Worm (Caenorhabditis elegans): ENCODE results near the gene hot-8.

The hot-8 gene

ce11 chrX:1171617-1172016 lies 8.5 kb upstream of the hot-8 start:
- TF ChIP-seq hmg-4 (GFP tag; optimal IDR thresholded peaks at IDR 0.05) (no peak), B0310.2 (tag; optimal IDR thresholded peaks at IDR 0.05) (no peak), ets-7 (tag; optimal IDR thresholded peaks at IDR 0.05) (no peak), aly-1 (tag; optimal IDR thresholded peaks at IDR 0.05) (no peak), flt-1 (GFP tag; IDR thresholded peaks at IDR 0.05) (no peak), tbx-11 (GFP tag; IDR thresholded peaks at IDR 0.05) (no peak), scrt-1 (GFP tag; IDR thresholded peaks at IDR 0.05) (no peak), ceh-13 (GFP tag; optimal IDR thresholded peaks at IDR 0.05) (no peak), sea-1 (GFP tag; conservative IDR thresholded peaks at IDR 0.05) (no peak), ceh-36 (tag; optimal IDR thresholded peaks at IDR 0.05) (no peak), ama-1 (optimal IDR thresholded peaks at IDR 0.05) (no peak), F13C5.2 (tag; optimal IDR thresholded peaks at IDR 0.05) (no peak), hmbx-1 (tag; optimal IDR thresholded peaks at IDR 0.05) (no peak), tbx-37 (GFP tag; conservative IDR thresholded peaks at IDR 0.05) (no peak), pes-1 (GFP tag; IDR thresholded peaks at IDR 0.05) (no peak), tra-4 (tag; optimal IDR thresholded peaks at IDR 0.05) (no peak), hnd-1 (tag; optimal IDR thresholded peaks at IDR 0.05) (no peak)

- no peak for TF ChIP-seq hmg-4 (GFP tag; optimal IDR thresholded peaks at IDR 0.05)
Measured at ce11 chrX:1172024-1172423, 8.1 kb upstream of the hot-8 start.

DNA sequence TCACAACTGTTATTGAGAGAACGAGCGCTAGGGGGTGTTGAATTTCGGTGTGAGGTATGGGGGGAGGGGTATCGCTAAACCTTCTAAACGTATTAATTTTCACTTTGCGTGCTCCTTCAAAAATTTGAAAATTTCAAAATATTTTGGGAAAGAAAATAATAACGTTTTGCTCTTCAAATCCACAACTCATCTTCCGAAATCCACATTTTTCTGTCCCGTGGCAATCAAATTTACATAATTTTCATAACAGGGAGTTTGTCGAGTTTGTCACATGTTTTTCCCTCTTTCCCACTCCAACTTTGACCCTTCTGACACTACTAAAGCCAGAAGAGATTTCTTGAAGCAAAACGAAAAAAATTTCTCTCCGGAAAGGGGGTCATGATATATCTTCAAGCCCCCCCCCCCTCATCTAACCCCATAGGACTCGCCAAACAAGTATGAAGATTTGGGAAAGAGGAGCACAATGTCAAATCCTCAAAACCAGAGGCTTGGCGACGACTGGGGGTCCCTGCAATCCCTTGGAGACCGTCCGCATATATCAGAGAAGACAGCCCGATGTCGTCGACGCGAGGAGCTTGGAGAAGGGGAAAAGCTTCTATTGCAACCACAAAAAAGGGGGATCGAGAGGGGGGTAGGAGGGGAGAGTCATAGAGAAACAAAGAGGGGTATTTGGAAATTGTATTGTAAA lies 1.3 kb downstream of the hot-8 start:
- TF ChIP-seq sea-1 (GFP tag; conservative IDR thresholded peaks at IDR 0.05): no peak
- TF ChIP-seq ama-1 (optimal IDR thresholded peaks at IDR 0.05): no peak

DNA sequence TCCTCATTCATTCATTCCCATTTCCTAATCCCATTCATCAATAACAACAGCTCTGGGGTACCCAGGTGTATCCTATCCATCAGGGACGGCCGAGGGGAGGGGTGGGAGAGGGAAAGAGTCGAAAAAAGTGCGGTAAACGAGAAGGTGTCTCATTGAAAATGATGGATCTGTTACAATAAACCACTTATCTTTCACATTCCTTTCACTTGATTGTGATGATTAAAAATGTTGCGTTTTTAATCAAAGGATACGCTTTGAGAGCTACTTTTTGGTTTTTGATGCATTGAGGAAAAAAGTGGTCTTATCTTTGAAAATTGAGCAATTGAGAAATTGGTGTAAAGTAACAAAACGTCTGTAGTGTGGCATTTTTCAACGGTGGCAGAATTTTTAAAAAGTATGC lies 3.2 kb downstream of the hot-8 start:
- TF ChIP-seq hmbx-1 (tag; optimal IDR thresholded peaks at IDR 0.05) (no peak), sea-1 (GFP tag; conservative IDR thresholded peaks at IDR 0.05) (no peak), tra-4 (tag; optimal IDR thresholded peaks at IDR 0.05) (no peak), aly-1 (tag; optimal IDR thresholded peaks at IDR 0.05) (no peak), ceh-36 (tag; optimal IDR thresholded peaks at IDR 0.05) (no peak), pes-1 (GFP tag; IDR thresholded peaks at IDR 0.05) (no peak), B0310.2 (tag; optimal IDR thresholded peaks at IDR 0.05) (no peak), tbx-11 (GFP tag; IDR thresholded peaks at IDR 0.05) (no peak), ama-1 (optimal IDR thresholded peaks at IDR 0.05) (no peak), flt-1 (GFP tag; IDR thresholded peaks at IDR 0.05) (no peak), hmg-4 (GFP tag; optimal IDR thresholded peaks at IDR 0.05) (no peak), ceh-13 (GFP tag; optimal IDR thresholded peaks at IDR 0.05) (no peak), F13C5.2 (tag; optimal IDR thresholded peaks at IDR 0.05) (no peak)

DNA sequence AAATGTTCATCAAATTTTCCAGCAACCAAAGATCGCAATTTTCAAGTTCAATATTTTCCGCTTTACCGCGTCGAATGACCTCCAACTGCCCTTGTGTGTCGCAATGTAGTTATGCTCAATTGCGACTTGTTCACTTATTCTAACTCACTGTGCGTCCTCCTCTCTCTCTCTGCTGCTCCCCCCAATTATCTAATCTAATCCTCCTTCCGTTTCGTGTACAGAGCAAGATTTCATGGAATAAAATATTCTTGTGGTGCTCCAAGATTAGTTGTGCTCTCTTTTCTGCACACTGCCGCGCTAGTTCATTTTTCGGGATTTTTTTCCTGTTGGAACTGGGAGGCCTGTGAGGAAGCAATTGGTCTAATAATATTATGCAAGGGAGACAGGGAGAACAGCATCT lies 3.9 kb downstream of the hot-8 start:
- no peak for TF ChIP-seq flt-1 (GFP tag; IDR thresholded peaks at IDR 0.05)
- no peak for TF ChIP-seq F13C5.2 (tag; optimal IDR thresholded peaks at IDR 0.05)

DNA sequence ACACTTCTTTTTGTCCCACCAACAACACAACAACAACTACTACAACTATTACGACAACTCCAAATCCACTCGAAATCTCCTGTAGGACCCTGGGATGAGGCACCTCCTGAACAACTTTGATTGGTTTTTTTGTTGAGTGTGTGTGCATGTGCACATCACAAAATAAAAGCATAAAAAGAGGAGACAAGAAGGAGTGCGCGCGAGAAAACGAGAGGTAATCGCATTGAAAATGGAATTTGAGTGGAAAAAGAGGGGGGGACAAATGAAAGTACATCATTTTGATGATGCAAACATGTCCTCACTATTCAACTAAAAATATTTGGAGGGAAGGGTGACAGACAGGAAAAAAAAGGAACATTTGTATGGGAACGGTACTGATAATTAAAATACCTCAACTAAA lies 5.4 kb downstream of the hot-8 start:
- TF ChIP-seq hmg-4 (GFP tag; optimal IDR thresholded peaks at IDR 0.05) (no peak), F13C5.2 (tag; optimal IDR thresholded peaks at IDR 0.05) (no peak), scrt-1 (GFP tag; IDR thresholded peaks at IDR 0.05) (no peak), ama-1 (optimal IDR thresholded peaks at IDR 0.05) (no peak), sea-1 (GFP tag; conservative IDR thresholded peaks at IDR 0.05) (no peak), aly-1 (tag; optimal IDR thresholded peaks at IDR 0.05) (no peak), pes-1 (GFP tag; IDR thresholded peaks at IDR 0.05) (no peak), ceh-36 (tag; optimal IDR thresholded peaks at IDR 0.05) (no peak), ceh-13 (GFP tag; optimal IDR thresholded peaks at IDR 0.05) (no peak), tbx-11 (GFP tag; IDR thresholded peaks at IDR 0.05) (no peak), B0310.2 (tag; optimal IDR thresholded peaks at IDR 0.05) (no peak)

DNA sequence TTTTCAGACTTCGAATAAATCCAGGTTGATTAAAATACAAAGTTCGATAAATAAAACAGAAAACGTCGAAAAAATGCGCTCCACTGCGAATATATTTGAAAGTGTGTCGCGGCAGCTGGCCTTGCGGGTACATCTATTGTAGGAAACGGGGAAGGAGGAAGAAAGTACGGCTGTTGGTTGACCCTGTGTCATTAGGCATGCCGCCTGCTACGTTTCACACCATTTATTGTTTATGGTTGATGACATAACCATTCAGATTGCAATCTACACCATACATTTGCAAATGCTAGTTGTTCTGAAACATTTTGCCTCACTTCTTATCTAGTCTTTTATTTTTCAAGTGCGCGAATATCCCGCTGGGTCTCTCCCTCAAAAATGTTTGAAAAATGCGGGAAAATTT lies 11.5 kb downstream of the hot-8 start, which contains the start of gene T13G4.4:
TSS of gene T13G4.4 (minus strand) at position 97 of the 400 bp plus-strand sequence.
- TF ChIP-seq ets-7 (tag; optimal IDR thresholded peaks at IDR 0.05) (no peak), sea-1 (GFP tag; conservative IDR thresholded peaks at IDR 0.05) (no peak), ceh-36 (tag; optimal IDR thresholded peaks at IDR 0.05) (no peak), ceh-13 (GFP tag; optimal IDR thresholded peaks at IDR 0.05) (no peak), hnd-1 (tag; optimal IDR thresholded peaks at IDR 0.05) (no peak), pes-1 (GFP tag; IDR thresholded peaks at IDR 0.05) (no peak), F13C5.2 (tag; optimal IDR thresholded peaks at IDR 0.05) (no peak), tbx-11 (GFP tag; IDR thresholded peaks at IDR 0.05) (no peak), ama-1 (optimal IDR thresholded peaks at IDR 0.05) (no peak)

- TF ChIP-seq tra-4 (tag; optimal IDR thresholded peaks at IDR 0.05): no peak
- TF ChIP-seq pes-1 (GFP tag; IDR thresholded peaks at IDR 0.05): no peak
- no peak for TF ChIP-seq hnd-1 (tag; optimal IDR thresholded peaks at IDR 0.05)
- no peak for TF ChIP-seq hmg-4 (GFP tag; optimal IDR thresholded peaks at IDR 0.05)
- TF ChIP-seq ceh-36 (tag; optimal IDR thresholded peaks at IDR 0.05): no peak
- no peak for TF ChIP-seq hmbx-1 (tag; optimal IDR thresholded peaks at IDR 0.05)
- TF ChIP-seq flt-1 (GFP tag; IDR thresholded peaks at IDR 0.05): no peak
- TF ChIP-seq tbx-11 (GFP tag; IDR thresholded peaks at IDR 0.05): no peak
- TF ChIP-seq B0310.2 (tag; optimal IDR thresholded peaks at IDR 0.05): no peak
- no peak for TF ChIP-seq F13C5.2 (tag; optimal IDR thresholded peaks at IDR 0.05)
Measured at ce11 chrX:1192848-1193247, 12.8 kb downstream of the hot-8 start, which contains the start of gene T13G4.1. TSS of gene T13G4.1 (plus strand) at chrX:1193148.

DNA sequence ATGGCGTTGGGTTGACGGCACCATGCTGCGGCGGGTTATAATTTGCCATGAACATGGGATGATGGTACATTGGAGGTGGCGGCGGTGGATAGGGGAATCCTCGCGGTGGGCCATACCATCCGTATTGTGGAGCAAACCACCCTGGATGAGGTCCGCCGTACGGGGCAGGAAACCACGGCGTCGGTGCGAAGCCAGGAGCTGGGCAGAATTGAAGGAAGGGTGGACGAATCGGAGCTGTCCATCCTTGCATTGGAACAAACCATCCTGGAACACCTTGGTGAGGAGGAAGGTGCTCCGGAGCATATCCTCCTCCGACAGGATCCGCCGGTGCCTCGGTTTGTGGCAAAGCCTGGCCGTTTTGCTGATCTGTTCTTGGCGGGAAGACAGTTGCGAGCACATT lies 22.6 kb downstream of the hot-8 start:
- TF ChIP-seq tra-4 (tag; optimal IDR thresholded peaks at IDR 0.05) (no peak), sea-1 (GFP tag; conservative IDR thresholded peaks at IDR 0.05) (no peak), hnd-1 (tag; optimal IDR thresholded peaks at IDR 0.05) (no peak)
